Fruit fly (Drosophila melanogaster) whole organism, wandering third instar larva: Measurements from ENCODE around the gene CG5390.

Source experiments
- Abd-B ChIP-seq: fragments of >200 bp; optimal IDR thresholded peaks from 2 replicates; lab custom pipeline; 2017; ENCODE audit warnings: missing biosample characterization, missing genetic modification characterization
- CG32264 ChIP-seq: fragments of 200-800 bp; sonication (Bioruptor generic); optimal IDR thresholded peaks from 2 replicates; lab custom pipeline; 2016; ENCODE audit warnings: missing biosample characterization, missing genetic modification characterization
- CG9705 ChIP-seq: fragments of 200-800 bp; sonication (Bioruptor generic); optimal IDR thresholded peaks from 2 replicates; lab custom pipeline; 2018; ENCODE audit warnings: missing biosample characterization, mild to moderate bottlenecking, missing genetic modification characterization
- CrebA ChIP-seq: fragments of 200-800 bp; sonication (Bioruptor generic); optimal IDR thresholded peaks from 2 replicates; lab custom pipeline; 2016; ENCODE audit warnings: missing biosample characterization, mild to moderate bottlenecking, missing genetic modification characterization, borderline replicate concordance
- Dfd ChIP-seq: fragments of >200 bp; optimal IDR thresholded peaks from 2 replicates; lab custom pipeline; 2017; ENCODE audit warnings: missing biosample characterization, missing genetic modification characterization
- Dif ChIP-seq: fragments of 200-275, 200-300 bp; sonication (Bioruptor generic); optimal IDR thresholded peaks from 2 replicates; lab custom pipeline; 2018; ENCODE audit warnings: missing biosample characterization, missing genetic modification characterization; ENCODE audit not compliant: partially characterized antibody
- GATAd ChIP-seq: sonication (Bioruptor generic); optimal IDR thresholded peaks from 2 replicates; lab custom pipeline; 2016; ENCODE audit warnings: missing biosample characterization, missing genetic modification characterization
- HLH106 ChIP-seq: fragments of 200-800 bp; optimal IDR thresholded peaks from 3 replicates; lab custom pipeline; 2019; ENCODE audit warnings: missing biosample characterization, mild to moderate bottlenecking, missing genetic modification characterization, moderate library complexity
- Hnf4 ChIP-seq: fragments of 200-800 bp; sonication (Bioruptor generic); optimal IDR thresholded peaks from 2 replicates; lab custom pipeline; 2016; ENCODE audit warnings: missing biosample characterization, mild to moderate bottlenecking, missing genetic modification characterization
- Hr78 ChIP-seq: fragments of >200 bp; optimal IDR thresholded peaks from 2 replicates; lab custom pipeline; 2017; ENCODE audit warnings: missing biosample characterization, missing genetic modification characterization
- Hr83 ChIP-seq: fragments of 200-300 bp; sonication (Bioruptor generic); optimal IDR thresholded peaks from 2 replicates; lab custom pipeline; 2016; ENCODE audit warnings: missing biosample characterization, mild to moderate bottlenecking, missing genetic modification characterization, moderate library complexity; ENCODE audit not compliant: poor library complexity, severe bottlenecking
- Jra ChIP-seq: sonication (Bioruptor generic); optimal IDR thresholded peaks from 2 replicates; lab custom pipeline; 2016; ENCODE audit warnings: missing biosample characterization, missing genetic modification characterization
- Mio ChIP-seq: sonication (Bioruptor generic); optimal IDR thresholded peaks from 2 replicates; lab custom pipeline; 2016; ENCODE audit warnings: missing biosample characterization, missing genetic modification characterization
- Myc ChIP-seq: fragments of >200 bp; optimal IDR thresholded peaks from 2 replicates; lab custom pipeline; 2017
- N ChIP-seq: fragments of >200 bp; optimal IDR thresholded peaks from 2 replicates; lab custom pipeline; 2018; ENCODE audit warnings: missing biosample characterization, missing external identifiers, missing genetic modification characterization
- OdsH ChIP-seq: fragments of 200-800 bp; sonication (Bioruptor generic); optimal IDR thresholded peaks from 2 replicates; lab custom pipeline; 2016; ENCODE audit warnings: missing biosample characterization, mild to moderate bottlenecking, missing genetic modification characterization
- Rel ChIP-seq, 2 experiments: fragments of 200-800 bp; sonication (Bioruptor generic) in 1 of 2; optimal IDR thresholded peaks; 2 replicates in 1 of 2; 3 replicates in 1 of 2; lab custom pipeline; 2016 to 2019; ENCODE audit warnings: mild to moderate bottlenecking in 2 of 2, missing biosample characterization in 2 of 2, missing genetic modification characterization in 2 of 2, moderate library complexity in 1 of 2
- Sp1 ChIP-seq: fragments of 200-800 bp; sonication (Bioruptor generic); optimal IDR thresholded peaks from 3 replicates; lab custom pipeline; 2019; ENCODE audit warnings: missing biosample characterization, mild to moderate bottlenecking, missing genetic modification characterization, moderate library complexity
- Vsx2 ChIP-seq: fragments of 200-300, 225-300 bp; sonication (Bioruptor generic); optimal IDR thresholded peaks from 2 replicates; lab custom pipeline; 2018; ENCODE audit warnings: missing biosample characterization, missing genetic modification characterization; ENCODE audit not compliant: partially characterized antibody
- br ChIP-seq: fragments of 200-800 bp; sonication (Bioruptor generic); optimal IDR thresholded peaks from 2 replicates; lab custom pipeline; 2016; ENCODE audit warnings: missing biosample characterization, missing genetic modification characterization
- brk ChIP-seq: fragments of 200-800 bp; sonication (Bioruptor generic); optimal IDR thresholded peaks from 2 replicates; lab custom pipeline; 2016; ENCODE audit warnings: missing biosample characterization, mild to moderate bottlenecking, missing genetic modification characterization
- dl ChIP-seq, 2 experiments: fragments of 175-275, 200-275 bp in 1 of 2; fragments of 200-275 bp in 1 of 2; sonication (Bioruptor generic); optimal IDR thresholded peaks; lab custom pipeline; 2018; ENCODE audit warnings: mild to moderate bottlenecking in 2 of 2, missing biosample characterization in 2 of 2, missing genetic modification characterization in 2 of 2, moderate library complexity in 2 of 2; ENCODE audit not compliant: partially characterized antibody in 2 of 2, insufficient read depth in 1 of 2
- dmrt93B ChIP-seq: fragments of 200-800 bp; sonication (Bioruptor generic); optimal IDR thresholded peaks from 2 replicates; lab custom pipeline; 2018; ENCODE audit warnings: missing biosample characterization, mild to moderate bottlenecking, missing genetic modification characterization
- dsf ChIP-seq: sonication (Bioruptor generic); optimal IDR thresholded peaks from 2 replicates; lab custom pipeline; 2016; ENCODE audit warnings: missing biosample characterization, missing genetic modification characterization, borderline replicate concordance
- ey ChIP-seq: fragments of 200-800 bp; sonication (Bioruptor generic); optimal IDR thresholded peaks from 2 replicates; lab custom pipeline; 2016; ENCODE audit warnings: missing biosample characterization, missing genetic modification characterization
- foxo ChIP-seq, 2 experiments: fragments of 200-800 bp; sonication (Bioruptor generic); optimal IDR thresholded peaks; 2 replicates in 1 of 2; 3 replicates in 1 of 2; lab custom pipeline; 2016 to 2017; ENCODE audit warnings: missing biosample characterization in 2 of 2, missing genetic modification characterization in 2 of 2
- fru ChIP-seq: fragments of 200-800 bp; sonication (Bioruptor generic); optimal IDR thresholded peaks from 3 replicates; lab custom pipeline; 2016; ENCODE audit warnings: missing biosample characterization, mild to moderate bottlenecking, missing genetic modification characterization
- h ChIP-seq: fragments of 200-800 bp; sonication (Bioruptor generic); optimal IDR thresholded peaks from 3 replicates; lab custom pipeline; 2016; ENCODE audit warnings: missing biosample characterization, mild to moderate bottlenecking, missing genetic modification characterization
- jim ChIP-seq: fragments of 175-275, 200-325 bp; sonication (Bioruptor generic); optimal IDR thresholded peaks from 2 replicates; lab custom pipeline; 2016; ENCODE audit warnings: missing biosample characterization, mild to moderate bottlenecking, missing genetic modification characterization
- lola ChIP-seq: fragments of >200 bp; optimal IDR thresholded peaks from 2 replicates; lab custom pipeline; 2017; ENCODE audit warnings: missing biosample characterization, missing genetic modification characterization
- pan ChIP-seq: fragments of >200 bp; optimal IDR thresholded peaks from 2 replicates; lab custom pipeline; 2017
- psq ChIP-seq: fragments of 200-800 bp; sonication (Bioruptor generic); optimal IDR thresholded peaks from 3 replicates; lab custom pipeline; 2017; ENCODE audit warnings: missing biosample characterization, mild to moderate bottlenecking, missing genetic modification characterization, moderate library complexity
- rgr ChIP-seq: fragments of 200-800 bp; sonication (Bioruptor generic); optimal IDR thresholded peaks from 3 replicates; lab custom pipeline; 2016; ENCODE audit warnings: missing biosample characterization, mild to moderate bottlenecking, missing genetic modification characterization
- sage ChIP-seq: fragments of 200-800 bp; sonication (Bioruptor generic); optimal IDR thresholded peaks from 2 replicates; lab custom pipeline; 2016; ENCODE audit warnings: missing biosample characterization, mild to moderate bottlenecking, missing genetic modification characterization
- sv ChIP-seq: fragments of 200-800 bp; sonication (Bioruptor generic); optimal IDR thresholded peaks from 3 replicates; lab custom pipeline; 2016; ENCODE audit warnings: missing biosample characterization, missing genetic modification characterization
- tai ChIP-seq: sonication (Bioruptor generic); optimal IDR thresholded peaks from 2 replicates; lab custom pipeline; 2016; ENCODE audit warnings: missing biosample characterization, missing genetic modification characterization
- usp ChIP-seq: fragments of >200 bp; optimal IDR thresholded peaks from 2 replicates; lab custom pipeline; 2017; ENCODE audit warnings: missing biosample characterization, missing genetic modification characterization
- woc ChIP-seq: sonication (Bioruptor generic); optimal IDR thresholded peaks from 2 replicates; lab custom pipeline; 2016; ENCODE audit warnings: missing biosample characterization, mild to moderate bottlenecking, missing genetic modification characterization

CG5390 gene

DNA sequence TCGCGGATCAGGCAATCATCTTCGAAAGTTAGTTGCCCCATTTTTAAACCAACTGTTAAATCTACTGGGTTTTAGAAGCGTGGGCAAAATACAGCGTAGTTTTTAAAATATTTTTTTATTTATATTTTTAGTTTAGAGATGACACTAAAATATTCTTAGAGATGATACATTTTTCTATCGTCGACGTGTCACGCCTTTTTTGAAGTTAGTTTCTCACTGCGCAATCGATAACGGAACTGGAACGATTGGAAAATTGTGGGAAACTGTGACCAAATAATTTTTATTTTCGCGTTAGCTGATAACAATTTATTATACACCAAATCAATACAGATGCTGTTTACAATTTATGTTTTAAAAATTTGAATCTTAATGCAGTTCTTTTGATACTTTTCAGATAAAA lies 27.7 kb downstream of the CG5390 start, which contains the start of gene Utx:
TSS of gene Utx (minus strand) at position 154 of the 400 bp plus-strand sequence.
- no peak for TF ChIP-seq Abd-B (GFP tag; lab: Kevin White, UChicago)
- no peak for TF ChIP-seq CG9705 (GFP tag; lab: Kevin White, UChicago)
- peak; percentile 71 for TF ChIP-seq woc (GFP tag; lab: Kevin White, UChicago)
- TF ChIP-seq Hr83 (GFP tag; lab: Kevin White, UChicago), result peak; percentile 23
- TF ChIP-seq dl (GFP tag; optimal IDR thresholded peaks at IDR 0.05; lab: Kevin White, UChicago; ENCODE audit: insufficient read depth in 1 of 2, partially characterized antibody in 2 of 2), result no peak

DNA sequence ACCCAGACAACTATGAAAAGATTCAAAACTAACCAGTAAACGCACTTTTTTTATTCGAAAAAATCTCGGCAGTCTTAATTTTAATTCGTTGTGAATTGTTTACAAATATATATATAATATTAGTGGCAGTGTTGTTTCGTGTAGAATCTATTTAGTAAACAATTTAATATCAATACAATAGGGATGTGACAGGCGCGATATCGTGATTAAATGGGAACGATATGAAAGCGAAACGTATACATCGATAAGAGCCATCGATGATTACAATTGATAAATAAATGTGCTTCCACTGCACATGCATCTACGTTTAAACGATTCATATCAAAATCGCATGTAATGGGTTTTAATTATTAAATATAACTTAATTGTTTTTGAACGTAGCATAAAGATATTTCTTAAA lies 29.0 kb downstream of the CG5390 start:
- TF ChIP-seq dl (GFP tag; optimal IDR thresholded peaks at IDR 0.05; lab: Kevin White, UChicago; ENCODE audit: insufficient read depth in 1 of 2, partially characterized antibody in 2 of 2) (no peak), Hr83 (GFP tag; lab: Kevin White, UChicago) (peak; percentile 74), woc (GFP tag; lab: Kevin White, UChicago) (peak; percentile 27), Hnf4 (GFP tag; lab: Kevin White, UChicago) (no peak), Abd-B (GFP tag; lab: Kevin White, UChicago) (no peak), rgr (GFP tag; lab: Kevin White, UChicago) (no peak), dsf (GFP tag; lab: Kevin White, UChicago) (no peak), Vsx2 (no peak), foxo (GFP tag; optimal IDR thresholded peaks at IDR 0.05; lab: Kevin White, UChicago) (no peak), Sp1 (GFP tag; lab: Kevin White, UChicago) (no peak), brk (GFP tag; lab: Kevin White, UChicago) (peak; percentile 12), psq (GFP tag; lab: Kevin White, UChicago) (no peak), CG9705 (GFP tag; lab: Kevin White, UChicago) (no peak)
- TF ChIP-seq, all 38 proteins: peak for 3

DNA sequence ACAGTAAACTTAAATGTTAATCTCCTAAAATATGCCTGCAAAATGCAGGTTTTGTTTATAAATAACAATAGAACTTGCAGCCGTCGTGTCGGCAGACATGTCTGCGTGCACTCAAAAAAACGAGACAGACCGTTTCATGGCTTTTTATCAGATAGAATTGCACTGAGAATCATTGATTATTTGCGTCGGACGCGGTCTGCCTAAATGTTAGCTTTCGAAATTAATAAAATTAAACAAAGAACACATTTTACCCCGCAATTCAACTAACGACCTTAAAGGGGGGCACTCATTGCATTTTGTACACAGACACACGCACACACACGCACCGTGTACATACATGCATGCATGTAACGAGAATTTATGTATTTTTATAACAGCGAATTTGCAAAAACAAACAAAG lies 29.5 kb downstream of the CG5390 start:
- TF ChIP-seq br (GFP tag; lab: Kevin White, UChicago), result no peak
- TF ChIP-seq Dfd (GFP tag; lab: Kevin White, UChicago), result no peak
- TF ChIP-seq Hr78 (GFP tag; lab: Kevin White, UChicago), result no peak
- TF ChIP-seq Hnf4 (GFP tag; lab: Kevin White, UChicago), result peak; percentile 58
- TF ChIP-seq rgr (GFP tag; lab: Kevin White, UChicago), result no peak
- TF ChIP-seq CG9705 (GFP tag; lab: Kevin White, UChicago), result no peak
- TF ChIP-seq ey (GFP tag; lab: Kevin White, UChicago), result peak; percentile 66
- no peak for TF ChIP-seq Vsx2
- no peak for TF ChIP-seq Hr83 (GFP tag; lab: Kevin White, UChicago)
- TF ChIP-seq tai (GFP tag; lab: Kevin White, UChicago), result peak; percentile 52
- TF ChIP-seq CrebA (GFP tag; lab: Kevin White, UChicago), result no peak
- no peak for TF ChIP-seq pan (lab: Kevin White, UChicago)
- TF ChIP-seq usp (GFP tag; lab: Kevin White, UChicago), result no peak
- TF ChIP-seq jim (GFP tag; lab: Kevin White, UChicago), result no peak
- TF ChIP-seq psq (GFP tag; lab: Kevin White, UChicago), result peak; percentile 33
- TF ChIP-seq Myc (lab: Kevin White, UChicago), result no peak
- TF ChIP-seq HLH106 (tag; lab: Kevin White, UChicago), result no peak
- TF ChIP-seq dsf (GFP tag; lab: Kevin White, UChicago), result no peak
- TF ChIP-seq sage (GFP tag; lab: Kevin White, UChicago), result no peak
- peak; percentile 9 for TF ChIP-seq N (GFP tag; lab: Kevin White, UChicago)
- TF ChIP-seq Mio (GFP tag; lab: Kevin White, UChicago), result no peak
- TF ChIP-seq fru (GFP tag; lab: Kevin White, UChicago), result no peak
- peak; percentile 14 to 54 for TF ChIP-seq foxo (GFP tag; optimal IDR thresholded peaks at IDR 0.05; lab: Kevin White, UChicago)
- no peak for TF ChIP-seq woc (GFP tag; lab: Kevin White, UChicago)
- TF ChIP-seq brk (GFP tag; lab: Kevin White, UChicago), result no peak
- TF ChIP-seq lola (GFP tag; lab: Kevin White, UChicago), result no peak
- TF ChIP-seq sv, result no peak
- TF ChIP-seq dl (GFP tag; optimal IDR thresholded peaks at IDR 0.05; lab: Kevin White, UChicago; ENCODE audit: insufficient read depth in 1 of 2, partially characterized antibody in 2 of 2), result no peak
- TF ChIP-seq Jra (GFP tag; lab: Kevin White, UChicago), result peak; percentile 40
- TF ChIP-seq h (GFP tag; lab: Kevin White, UChicago), result no peak
- no peak for TF ChIP-seq dmrt93B
- no peak for TF ChIP-seq Sp1 (GFP tag; lab: Kevin White, UChicago)
- TF ChIP-seq Abd-B (GFP tag; lab: Kevin White, UChicago), result no peak
- peak; percentile 60 for TF ChIP-seq OdsH (GFP tag; lab: Kevin White, UChicago)
- no peak for TF ChIP-seq Dif (GFP tag; lab: Kevin White, UChicago)
- TF ChIP-seq Rel (GFP tag; optimal IDR thresholded peaks at IDR 0.05; lab: Kevin White, UChicago), result no peak
- TF ChIP-seq Rel (tag; optimal IDR thresholded peaks at IDR 0.05; lab: Kevin White, UChicago), result no peak
- TF ChIP-seq CG32264 (GFP tag; lab: Kevin White, UChicago), result no peak
- no peak for TF ChIP-seq GATAd
